Fruit fly (Drosophila melanogaster) whole organism, pupa: ENCODE data around the gene CG15046.

Experiments used
- CG10348 ChIP-seq: fragments of 200-800 bp; sonication (Bioruptor generic); IDR thresholded peaks from 2 replicates; pipeline ENCODE4 v1.3.6; 2022; ENCODE audit warnings: missing biosample characterization, missing genetic modification characterization
- CG12605 ChIP-seq: fragments of 200-800 bp; sonication (Bioruptor generic); IDR thresholded peaks from 2 replicates; pipeline ENCODE4 v1.3.6; 2022; ENCODE audit warnings: missing biosample characterization, missing genetic modification characterization
- CG13204 ChIP-seq: fragments of 200-800 bp; sonication (Bioruptor generic); optimal IDR thresholded peaks from 2 replicates; lab custom pipeline; 2018; ENCODE audit warnings: missing biosample characterization, mild to moderate bottlenecking, missing genetic modification characterization, moderate library complexity
- CG14655 ChIP-seq: fragments of 200-800 bp; sonication (Bioruptor generic); optimal IDR thresholded peaks from 3 replicates; lab custom pipeline; 2017; ENCODE audit warnings: mild to moderate bottlenecking, missing biosample characterization, missing genetic modification reagents, missing genetic modification characterization
- CG15710 ChIP-seq: fragments of 200-800 bp; sonication (Bioruptor generic); optimal IDR thresholded peaks from 2 replicates; lab custom pipeline; 2018; ENCODE audit warnings: missing biosample characterization, mild to moderate bottlenecking, missing genetic modification characterization, moderate library complexity
- CG17806 ChIP-seq: fragments of 200-800 bp; sonication (Bioruptor generic); optimal IDR thresholded peaks from 2 replicates; lab custom pipeline; 2018; ENCODE audit warnings: missing biosample characterization, mild to moderate bottlenecking, missing genetic modification characterization, moderate library complexity
- CG32121 ChIP-seq: fragments of 200-800 bp; sonication (Bioruptor generic); IDR thresholded peaks from 2 replicates; pipeline ENCODE4 v1.3.6; 2022; ENCODE audit warnings: missing biosample characterization, missing genetic modification characterization
- CG34367 ChIP-seq: fragments of 200-800 bp; sonication (Bioruptor generic); optimal IDR thresholded peaks from 2 replicates; lab custom pipeline; 2018; ENCODE audit warnings: missing biosample characterization, mild to moderate bottlenecking, missing genetic modification characterization
- CG4496 ChIP-seq: fragments of 200-800 bp; sonication (Bioruptor generic); IDR thresholded peaks from 3 replicates; pipeline ENCODE4 v1.3.6; 2022; ENCODE audit warnings: missing biosample characterization, missing genetic modification characterization
- CG8159 ChIP-seq: fragments of 200-800 bp; sonication (Bioruptor generic); optimal IDR thresholded peaks from 3 replicates; lab custom pipeline; 2018; ENCODE audit warnings: missing biosample characterization, mild to moderate bottlenecking, missing genetic modification characterization, moderate library complexity
- CG8301 ChIP-seq: fragments of 200-800 bp; sonication (Bioruptor generic); optimal IDR thresholded peaks from 2 replicates; lab custom pipeline; 2018; ENCODE audit warnings: missing biosample characterization, mild to moderate bottlenecking, missing genetic modification characterization
- CG9948 ChIP-seq: fragments of 200-800 bp; sonication (Bioruptor generic); optimal IDR thresholded peaks from 2 replicates; lab custom pipeline; 2018; ENCODE audit warnings: missing biosample characterization, mild to moderate bottlenecking, missing genetic modification characterization, moderate library complexity
- D1 ChIP-seq: fragments of 200-800 bp; sonication (Bioruptor generic); optimal IDR thresholded peaks from 2 replicates; lab custom pipeline; 2018; ENCODE audit warnings: missing biosample characterization, mild to moderate bottlenecking, missing genetic modification characterization, moderate library complexity
- EcR ChIP-seq: fragments of 200-800 bp; sonication (Bioruptor generic); optimal IDR thresholded peaks from 3 replicates; lab custom pipeline; 2019; ENCODE audit warnings: missing biosample characterization, missing genetic modification characterization, mild to moderate bottlenecking, moderate library complexity, missing genetic modification reagents
- Ets98B ChIP-seq: fragments of 200-800 bp; sonication (Bioruptor generic); IDR thresholded peaks from 2 replicates; pipeline ENCODE4 v1.3.6; 2022; ENCODE audit warnings: missing biosample characterization, missing genetic modification characterization
- Pif1A ChIP-seq: fragments of 200-800 bp; sonication (Bioruptor generic); optimal IDR thresholded peaks from 3 replicates; lab custom pipeline; 2016; ENCODE audit warnings: missing biosample characterization, missing genetic modification characterization
- Pif1B ChIP-seq: fragments of 200-800 bp; sonication (Bioruptor generic); optimal IDR thresholded peaks from 3 replicates; lab custom pipeline; 2016; ENCODE audit warnings: missing biosample characterization, missing genetic modification characterization
- Snoo ChIP-seq: fragments of 200-800 bp; sonication (Bioruptor generic); optimal IDR thresholded peaks from 3 replicates; lab custom pipeline; 2017; ENCODE audit warnings: missing biosample characterization, mild to moderate bottlenecking, missing genetic modification characterization, inconsistent platforms
- fd96Ca ChIP-seq: fragments of 200-800 bp; sonication (Bioruptor generic); IDR thresholded peaks from 3 replicates; pipeline ENCODE4 v1.3.6; 2022; ENCODE audit warnings: missing biosample characterization, missing genetic modification characterization
- gl ChIP-seq: fragments of 200-800 bp; sonication (Bioruptor generic); optimal IDR thresholded peaks from 2 replicates; lab custom pipeline; 2018; ENCODE audit warnings: missing biosample characterization, mild to moderate bottlenecking, missing genetic modification characterization
- rn ChIP-seq: fragments of 200-800 bp; sonication (Bioruptor generic); IDR thresholded peaks from 2 replicates; pipeline ENCODE4 v1.3.6; 2022; ENCODE audit warnings: missing biosample characterization, missing genetic modification characterization

Gene CG15046

dm6 chrX:18486356-18487059 lies 2.9 kb downstream of the CG15046 start, which contains the start of gene psh:
TSS of gene psh (minus strand) at chrX:18486921.
- no peak for TF ChIP-seq CG4496
- TF ChIP-seq EcR (GFP tag; lab: Kevin White, UChicago), result peak; percentile 64
- TF ChIP-seq CG8301 (tag; lab: Kevin White, UChicago), result no peak
- peak; percentile 7; the same call in 1 of the 2 replicates for TF ChIP-seq Ets98B (GFP tag; lab: Robert Waterston, UW)
- no peak for TF ChIP-seq CG9948
- no peak for TF ChIP-seq gl (tag; lab: Kevin White, UChicago)
- TF ChIP-seq Pif1B (GFP tag; lab: Kevin White, UChicago), result no peak
- peak; percentile 23 for TF ChIP-seq CG8159 (tag; lab: Kevin White, UChicago)
- no peak for TF ChIP-seq CG32121 (GFP tag; lab: Robert Waterston, UW)
- no peak for TF ChIP-seq Pif1A (GFP tag; lab: Kevin White, UChicago)
- peak; percentile 35 for TF ChIP-seq CG14655 (GFP tag; lab: Kevin White, UChicago)
- TF ChIP-seq rn (GFP tag; lab: Robert Waterston, UW), result no peak
- no peak for TF ChIP-seq CG17806 (tag; lab: Kevin White, UChicago)
- 0 out of 2 replicates have a peak, but pooled peaks have one; percentile 21 for TF ChIP-seq CG12605 (GFP tag; lab: Robert Waterston, UW)
- TF ChIP-seq D1 (tag; lab: Kevin White, UChicago), result no peak
- no peak for TF ChIP-seq CG34367 (tag; lab: Kevin White, UChicago)
- TF ChIP-seq CG13204 (GFP tag; lab: Kevin White, UChicago), result peak; percentile 25
- TF ChIP-seq fd96Ca, result peak; percentile 41; the same call in 1 of the 3 replicates
- no peak for TF ChIP-seq CG15710 (tag; lab: Kevin White, UChicago)
- TF ChIP-seq CG10348 (GFP tag; lab: Robert Waterston, UW), result no peak
- TF ChIP-seq Snoo (tag; lab: Kevin White, UChicago), result no peak

- TF ChIP-seq gl (tag; lab: Kevin White, UChicago) (peak; percentile 58), CG8159 (tag; lab: Kevin White, UChicago) (peak; percentile 49), CG8301 (tag; lab: Kevin White, UChicago) (no peak), CG34367 (tag; lab: Kevin White, UChicago) (peak; percentile 3), CG13204 (GFP tag; lab: Kevin White, UChicago) (peak; percentile 69), CG10348 (GFP tag; lab: Robert Waterston, UW) (no peak), Pif1A (GFP tag; lab: Kevin White, UChicago) (peak; percentile 57), Pif1B (GFP tag; lab: Kevin White, UChicago) (peak; percentile 55), Ets98B (GFP tag; lab: Robert Waterston, UW) (peak; percentile 46; the same call in 1 of the 2 replicates), CG12605 (GFP tag; lab: Robert Waterston, UW) (peak; percentile 60; the same call in 1 of the 2 replicates), EcR (GFP tag; lab: Kevin White, UChicago) (peak; percentile 30), D1 (tag; lab: Kevin White, UChicago) (no peak), fd96Ca (0 out of 3 replicates have a peak, but pooled peaks have one; percentile 44), CG32121 (GFP tag; lab: Robert Waterston, UW) (0 out of 2 replicates have a peak, but pooled peaks have one; percentile 32), Snoo (tag; lab: Kevin White, UChicago) (peak; percentile 25), CG14655 (GFP tag; lab: Kevin White, UChicago) (peak; percentile 44), CG4496 (peak; percentile 64; the same call in 2 of the 3 replicates), rn (GFP tag; lab: Robert Waterston, UW) (no peak), CG9948 (no peak), CG17806 (tag; lab: Kevin White, UChicago) (no peak), CG15710 (tag; lab: Kevin White, UChicago) (peak; percentile 17)
Observed at dm6 chrX:18483261-18484218, 5.9 kb downstream of the CG15046 start, which contains the start of gene Hayan. TSS of gene Hayan (minus strand) at chrX:18483772.

- TF ChIP-seq CG13204 (GFP tag; lab: Kevin White, UChicago) (no peak), CG14655 (GFP tag; lab: Kevin White, UChicago) (no peak), CG9948 (no peak), Snoo (tag; lab: Kevin White, UChicago) (no peak), Pif1A (GFP tag; lab: Kevin White, UChicago) (no peak), CG34367 (tag; lab: Kevin White, UChicago) (no peak), EcR (GFP tag; lab: Kevin White, UChicago) (no peak), gl (tag; lab: Kevin White, UChicago) (no peak), CG12605 (GFP tag; lab: Robert Waterston, UW) (no peak), CG8159 (tag; lab: Kevin White, UChicago) (no peak), CG10348 (GFP tag; lab: Robert Waterston, UW) (no peak), CG15710 (tag; lab: Kevin White, UChicago) (no peak), CG17806 (tag; lab: Kevin White, UChicago) (no peak), D1 (tag; lab: Kevin White, UChicago) (no peak)
Observed at dm6 chrX:18482537-18482936, 6.9 kb downstream of the CG15046 start.
